Fruit fly (Drosophila melanogaster) whole organism, adult: ENCODE data around the gene Snup.

Experiments used
- CG11617 ChIP-seq: fragments of 200-800 bp; sonication (Bioruptor generic); optimal IDR thresholded peaks from 2 replicates; lab custom pipeline; 2017; ENCODE audit warnings: mild to moderate bottlenecking, missing biosample characterization, missing genetic modification reagents, missing genetic modification characterization
- CG12768 ChIP-seq: fragments of 200-800 bp; sonication (Bioruptor generic); optimal IDR thresholded peaks from 2 replicates; lab custom pipeline; 2017; ENCODE audit warnings: missing biosample characterization, missing genetic modification characterization, mild to moderate bottlenecking, moderate library complexity, missing genetic modification reagents
- CG14711 ChIP-seq: fragments of 200-800 bp; sonication (Bioruptor generic); optimal IDR thresholded peaks from 2 replicates; lab custom pipeline; 2018; ENCODE audit warnings: missing biosample characterization, mild to moderate bottlenecking, missing genetic modification characterization, moderate library complexity
- CG1620 ChIP-seq: fragments of 200-800 bp; sonication (Bioruptor generic); optimal IDR thresholded peaks from 2 replicates; lab custom pipeline; 2016; ENCODE audit warnings: missing biosample characterization, missing genetic modification characterization
- CG33017 ChIP-seq: fragments of 200-800 bp; sonication (Bioruptor generic); optimal IDR thresholded peaks from 2 replicates; lab custom pipeline; 2018; ENCODE audit warnings: missing biosample characterization, mild to moderate bottlenecking, missing genetic modification characterization, moderate library complexity
- CG5204 ChIP-seq: fragments of 200-800 bp; sonication (Bioruptor generic); optimal IDR thresholded peaks from 2 replicates; lab custom pipeline; 2016; ENCODE audit warnings: missing biosample characterization, missing genetic modification characterization
- CG7045 ChIP-seq: fragments of 200-800 bp; sonication (Bioruptor generic); optimal IDR thresholded peaks from 2 replicates; lab custom pipeline; 2017; ENCODE audit warnings: missing biosample characterization, mild to moderate bottlenecking, missing genetic modification characterization
- CG7101 ChIP-seq: fragments of 200-800 bp; sonication (Bioruptor generic); optimal IDR thresholded peaks from 2 replicates; lab custom pipeline; 2018; ENCODE audit warnings: missing biosample characterization, mild to moderate bottlenecking, missing genetic modification characterization, moderate library complexity
- Clk ChIP-seq: fragments of 200-800 bp; sonication (Bioruptor generic); optimal IDR thresholded peaks from 2 replicates; lab custom pipeline; 2017; ENCODE audit warnings: missing biosample characterization, missing genetic modification characterization
- Crg-1 ChIP-seq: fragments of 200-800 bp; sonication (Bioruptor generic); optimal IDR thresholded peaks from 2 replicates; lab custom pipeline; 2016; ENCODE audit warnings: missing biosample characterization, missing genetic modification characterization
- Hr96 ChIP-seq: fragments of 200-800 bp; sonication (Bioruptor generic); optimal IDR thresholded peaks from 2 replicates; lab custom pipeline; 2016; ENCODE audit warnings: missing biosample characterization, missing genetic modification characterization
- Mnt ChIP-seq: fragments of 200-800 bp; sonication (Bioruptor generic); optimal IDR thresholded peaks from 2 replicates; lab custom pipeline; 2016; ENCODE audit warnings: missing biosample characterization, mild to moderate bottlenecking, missing genetic modification characterization
- bab1 ChIP-seq: fragments of 200-800 bp; sonication (Bioruptor generic); optimal IDR thresholded peaks from 3 replicates; lab custom pipeline; 2019; ENCODE audit warnings: missing biosample characterization, mild to moderate bottlenecking, missing genetic modification characterization, moderate library complexity
- cic ChIP-seq: fragments of 200-800 bp; sonication (Bioruptor generic); optimal IDR thresholded peaks from 2 replicates; lab custom pipeline; 2017; ENCODE audit warnings: missing biosample characterization, mild to moderate bottlenecking, missing genetic modification characterization, moderate library complexity
- cnc ChIP-seq, 2 experiments: fragments of >200 bp; optimal IDR thresholded peaks; 2 replicates each; lab custom pipeline; 2017
- kay ChIP-seq: fragments of 200-800 bp; sonication (Bioruptor generic); peaks from one replicate; lab custom pipeline; 2016; ENCODE audit warnings: missing biosample characterization, missing genetic modification characterization, borderline replicate concordance
- ovo ChIP-seq: fragments of 200-800 bp; sonication (Bioruptor generic); optimal IDR thresholded peaks from 2 replicates; lab custom pipeline; 2016; ENCODE audit warnings: missing biosample characterization, missing genetic modification characterization
- pad ChIP-seq: fragments of 200-800 bp; sonication (Bioruptor generic); optimal IDR thresholded peaks from 3 replicates; lab custom pipeline; 2017; ENCODE audit warnings: missing biosample characterization, missing genetic modification characterization, mild to moderate bottlenecking, moderate library complexity, missing genetic modification reagents
- tj ChIP-seq: fragments of 200-800 bp; sonication (Bioruptor generic); optimal IDR thresholded peaks from 3 replicates; lab custom pipeline; 2017; ENCODE audit warnings: missing biosample characterization, mild to moderate bottlenecking, missing genetic modification characterization, moderate library complexity
- toe ChIP-seq: fragments of 200-800 bp; sonication (Bioruptor generic); optimal IDR thresholded peaks from 2 replicates; lab custom pipeline; 2016; ENCODE audit warnings: missing biosample characterization, missing genetic modification characterization

Gene Snup

DNA sequence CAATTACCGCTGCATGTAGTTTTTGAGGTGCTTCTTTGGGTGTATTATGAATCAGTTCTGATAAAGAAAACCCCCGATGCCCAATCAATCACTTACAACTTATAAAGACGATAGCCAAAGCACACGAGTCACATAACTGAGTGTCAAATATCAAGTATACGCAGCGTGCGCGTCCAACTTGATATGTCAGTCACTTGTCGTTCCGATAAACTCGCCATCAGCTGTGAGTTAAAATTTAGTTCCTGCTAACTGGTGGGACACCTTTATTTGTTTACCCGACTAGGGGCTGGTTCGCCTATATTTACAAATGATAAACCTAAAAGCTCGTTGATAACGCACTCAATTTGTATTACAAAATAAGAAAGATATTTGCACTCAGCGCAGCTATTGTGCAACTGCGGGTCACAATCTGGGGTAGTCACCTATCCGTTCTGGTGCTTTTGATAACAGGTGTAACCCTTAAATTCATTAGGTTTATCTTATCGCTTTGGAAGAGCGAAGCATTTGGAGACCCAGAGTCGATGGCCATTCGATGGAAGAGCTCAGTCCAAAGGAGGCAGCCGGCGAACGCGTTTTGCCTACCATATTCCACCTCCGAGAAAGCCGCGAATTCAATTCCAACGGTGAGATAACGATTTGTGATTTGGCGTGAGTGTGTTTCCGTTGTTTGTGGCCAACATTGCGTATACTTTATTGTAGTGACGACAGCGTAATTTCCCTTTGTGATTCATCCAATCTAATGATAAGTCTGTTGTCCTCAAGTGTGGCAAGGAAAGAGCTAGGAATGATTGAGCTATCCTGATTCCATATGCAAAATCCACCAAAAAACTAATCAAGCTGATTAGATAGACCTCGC, 4.1 kb upstream of the Snup start, which contains the start of gene CG1246:
TSS of gene CG1246 (plus strand) at position 526 of the 856 bp plus-strand sequence.
- no peak for TF ChIP-seq CG1620 (GFP tag; lab: Kevin White, UChicago)
- peak; percentile 39 for TF ChIP-seq CG33017
- peak; percentile 14 for TF ChIP-seq Hr96 (GFP tag; lab: Kevin White, UChicago)
- no peak for TF ChIP-seq toe
- TF ChIP-seq CG5204 (GFP tag; lab: Kevin White, UChicago) = no peak
- TF ChIP-seq bab1 = no peak
- TF ChIP-seq Mnt = peak; percentile 60
- TF ChIP-seq CG12768 (GFP tag; lab: Kevin White, UChicago) = peak; percentile 47
- TF ChIP-seq CG14711 (tag; lab: Kevin White, UChicago) = peak; percentile 62
- peak; percentile 49 for TF ChIP-seq CG7045
- peak; percentile 85 for TF ChIP-seq kay
- TF ChIP-seq ovo (GFP tag; lab: Kevin White, UChicago) = no peak
- TF ChIP-seq Clk (GFP tag; lab: Kevin White, UChicago) = no peak
- peak; percentile 71 for TF ChIP-seq cic (GFP tag; lab: Kevin White, UChicago)
- no peak for TF ChIP-seq Crg-1 (GFP tag; lab: Kevin White, UChicago)
- no peak for TF ChIP-seq tj
- peak; percentile 32 for TF ChIP-seq pad (GFP tag; lab: Kevin White, UChicago)
- no peak for TF ChIP-seq cnc (optimal IDR thresholded peaks at IDR 0.05; lab: Kevin White, UChicago)
- TF ChIP-seq CG7101 (tag; lab: Kevin White, UChicago) = peak; percentile 32
- peak; percentile 24 for TF ChIP-seq CG11617 (GFP tag; lab: Kevin White, UChicago)

DNA sequence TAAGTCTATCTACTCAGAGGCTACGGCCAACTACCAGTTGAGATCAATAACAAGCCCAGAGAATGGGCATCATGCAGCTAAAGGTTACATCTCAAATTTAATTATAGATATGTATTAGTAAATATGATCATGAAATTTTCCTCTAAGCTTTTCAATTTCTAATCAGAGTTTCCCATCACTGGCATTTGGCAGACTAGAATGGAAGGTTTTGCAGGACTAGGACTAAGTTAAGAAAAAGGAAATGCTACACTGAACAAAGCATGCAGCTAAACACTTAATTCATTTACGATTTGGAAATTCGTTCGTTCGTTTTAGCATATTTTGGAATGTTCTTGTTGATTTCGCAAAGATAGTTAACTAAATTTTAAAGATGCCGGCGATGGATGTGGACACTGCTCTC, 7.5 kb downstream of the Snup start, which contains the start of gene CG33233:
TSS of gene CG33233 (plus strand) at position 301 of the 400 bp plus-strand sequence.
- TF ChIP-seq CG33017 (no peak), CG7101 (tag; lab: Kevin White, UChicago) (no peak), cnc (optimal IDR thresholded peaks at IDR 0.05; lab: Kevin White, UChicago) (no peak), ovo (GFP tag; lab: Kevin White, UChicago) (no peak), bab1 (no peak), CG7045 (no peak), Clk (GFP tag; lab: Kevin White, UChicago) (no peak), tj (no peak), cic (GFP tag; lab: Kevin White, UChicago) (no peak), CG1620 (GFP tag; lab: Kevin White, UChicago) (no peak)

DNA sequence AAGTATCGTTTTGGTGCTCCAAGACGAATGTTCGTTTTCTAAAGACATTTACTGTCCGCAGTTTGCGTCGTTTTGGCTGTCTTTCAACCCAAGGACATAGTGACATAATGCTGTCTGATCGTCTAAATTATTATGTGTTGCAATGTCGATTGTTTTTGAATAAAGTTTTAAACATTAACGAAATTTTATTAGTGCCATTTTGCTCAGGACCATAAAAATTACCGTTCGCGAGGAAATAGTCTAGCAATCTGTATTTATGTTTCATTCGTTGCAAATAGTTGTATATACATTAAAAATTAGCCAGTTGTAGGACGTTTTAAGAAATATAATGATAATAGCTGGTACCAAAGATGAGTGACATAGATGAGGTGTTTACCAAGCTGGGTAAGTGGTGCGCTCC, 9.4 kb downstream of the Snup start, which contains the start of gene CG33234:
TSS of gene CG33234 (plus strand) at position 301 of the 400 bp plus-strand sequence.
- TF ChIP-seq CG5204 (GFP tag; lab: Kevin White, UChicago) = no peak
- no peak for TF ChIP-seq Crg-1 (GFP tag; lab: Kevin White, UChicago)
- TF ChIP-seq Clk (GFP tag; lab: Kevin White, UChicago) = no peak
- TF ChIP-seq bab1 = no peak
- TF ChIP-seq ovo (GFP tag; lab: Kevin White, UChicago) = no peak
- no peak for TF ChIP-seq CG7045
- TF ChIP-seq CG12768 (GFP tag; lab: Kevin White, UChicago) = no peak
- TF ChIP-seq CG11617 (GFP tag; lab: Kevin White, UChicago) = no peak
- no peak for TF ChIP-seq Hr96 (GFP tag; lab: Kevin White, UChicago)
- TF ChIP-seq Mnt = no peak
- no peak for TF ChIP-seq toe
- no peak for TF ChIP-seq pad (GFP tag; lab: Kevin White, UChicago)
- no peak for TF ChIP-seq cic (GFP tag; lab: Kevin White, UChicago)

DNA sequence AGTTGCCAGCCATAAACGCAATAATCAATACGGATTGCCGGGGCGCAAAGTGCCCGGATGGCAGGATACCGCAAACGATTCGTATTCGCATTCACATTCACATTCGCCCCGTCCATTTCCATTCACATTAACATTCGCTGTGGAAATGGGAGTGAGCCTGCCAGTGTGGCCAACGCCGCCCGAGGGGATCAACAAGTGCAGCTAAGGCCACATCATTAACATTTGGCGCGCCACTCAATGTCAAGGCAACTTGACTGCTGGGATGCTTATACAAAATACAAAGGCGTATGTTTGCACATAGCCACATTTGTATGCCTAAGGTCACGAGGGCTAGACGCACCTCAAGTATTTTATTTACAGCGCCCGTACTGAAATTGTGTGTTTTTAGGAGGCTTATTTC, 50.6 kb downstream of the Snup start:
- TF ChIP-seq CG14711 (tag; lab: Kevin White, UChicago) = no peak
- no peak for TF ChIP-seq tj
- TF ChIP-seq CG11617 (GFP tag; lab: Kevin White, UChicago) = no peak
- TF ChIP-seq Mnt = no peak
- TF ChIP-seq CG33017 = no peak
- TF ChIP-seq cic (GFP tag; lab: Kevin White, UChicago) = no peak
- TF ChIP-seq Crg-1 (GFP tag; lab: Kevin White, UChicago) = no peak
- no peak for TF ChIP-seq CG1620 (GFP tag; lab: Kevin White, UChicago)
- TF ChIP-seq Clk (GFP tag; lab: Kevin White, UChicago) = no peak
- no peak for TF ChIP-seq cnc (optimal IDR thresholded peaks at IDR 0.05; lab: Kevin White, UChicago)
